Worm (Caenorhabditis elegans) whole organism, late embryonic: ENCODE results near the gene cdk-12.
"Not testable (repeated sequence)": the region's sequence is repeated elsewhere in the genome, so short reads cannot be mapped to it uniquely, and the experiment has no call there.

Experiments
- C08G9.2 ChIP-seq: sonication (generic microtip); optimal IDR thresholded peaks from 2 replicates; lab custom pipeline; 2016; ENCODE audit warnings: mild to moderate bottlenecking, missing genetic modification characterization, moderate library complexity, missing compliant biosample characterization
- C38D4.7 ChIP-seq: fragments of 200-800 bp; sonication (Bioruptor generic); optimal IDR thresholded peaks from 2 replicates; lab custom pipeline; 2018; ENCODE audit warnings: mild to moderate bottlenecking, missing genetic modification characterization, moderate library complexity, missing compliant biosample characterization
- F13H6.1 ChIP-seq: sonication (generic microtip); optimal IDR thresholded peaks from 2 replicates; lab custom pipeline; 2016; ENCODE audit warnings: missing genetic modification characterization, missing compliant biosample characterization
- K02D7.2 ChIP-seq: sonication (generic microtip); optimal IDR thresholded peaks from 2 replicates; lab custom pipeline; 2017; ENCODE audit warnings: mild to moderate bottlenecking, missing genetic modification characterization, missing compliant biosample characterization
- K09A11.1 ChIP-seq: sonication (generic microtip); optimal IDR thresholded peaks from 2 replicates; lab custom pipeline; 2017; ENCODE audit warnings: antibody characterized with exemption, mild to moderate bottlenecking, missing genetic modification characterization, missing compliant biosample characterization; ENCODE audit not compliant: insufficient read depth
- T23F11.4 ChIP-seq: fragments of 200-800 bp; sonication (Bioruptor generic); optimal IDR thresholded peaks from 2 replicates; lab custom pipeline; 2018; ENCODE audit warnings: mild to moderate bottlenecking, missing genetic modification characterization, missing compliant biosample characterization
- Y22D7AL.16 ChIP-seq: sonication (generic microtip); optimal IDR thresholded peaks from 2 replicates; lab custom pipeline; 2016; ENCODE audit warnings: missing genetic modification characterization, missing compliant biosample characterization
- ahr-1 ChIP-seq: sonication (generic microtip); optimal IDR thresholded peaks from 2 replicates; lab custom pipeline; 2016; ENCODE audit warnings: missing genetic modification characterization, missing compliant biosample characterization
- ceh-14 ChIP-seq: sonication (generic microtip); optimal IDR thresholded peaks from 2 replicates; lab custom pipeline; 2016; ENCODE audit warnings: missing genotype, missing genetic modification characterization, missing compliant biosample characterization
- ceh-18 ChIP-seq: sonication (generic microtip); optimal IDR thresholded peaks from 2 replicates; lab custom pipeline; 2016; ENCODE audit warnings: missing genetic modification characterization, missing compliant biosample characterization
- ceh-19 ChIP-seq: fragments of 200-800 bp; sonication (Bioruptor generic); optimal IDR thresholded peaks from 2 replicates; lab custom pipeline; 2018; ENCODE audit warnings: mild to moderate bottlenecking, missing genetic modification characterization, missing compliant biosample characterization
- ceh-2 ChIP-seq: sonication (generic microtip); optimal IDR thresholded peaks from 2 replicates; lab custom pipeline; 2016; ENCODE audit warnings: missing genotype, missing genetic modification characterization, missing compliant biosample characterization
- ceh-24 ChIP-seq: sonication (generic microtip); optimal IDR thresholded peaks from 2 replicates; lab custom pipeline; 2016; ENCODE audit warnings: mild to moderate bottlenecking, missing genetic modification characterization, missing compliant biosample characterization
- ceh-31 ChIP-seq: sonication (generic microtip); optimal IDR thresholded peaks from 2 replicates; lab custom pipeline; 2016; ENCODE audit warnings: missing genetic modification characterization, missing compliant biosample characterization
- ceh-34 ChIP-seq: sonication (generic microtip); optimal IDR thresholded peaks from 2 replicates; lab custom pipeline; 2016; ENCODE audit warnings: mild to moderate bottlenecking, missing genetic modification characterization, missing compliant biosample characterization
- ceh-45 ChIP-seq: fragments of 200-800 bp; sonication (Bioruptor generic); IDR thresholded peaks from 2 replicates; pipeline ENCODE4 v1.3.6; 2022; ENCODE audit warnings: missing genetic modification reagents, missing genetic modification characterization, missing compliant biosample characterization
- ceh-48 ChIP-seq: sonication (generic microtip); optimal IDR thresholded peaks from 2 replicates; lab custom pipeline; 2016; ENCODE audit warnings: missing genetic modification characterization, inconsistent platforms, missing compliant biosample characterization
- che-1 ChIP-seq: sonication (generic microtip); optimal IDR thresholded peaks from 2 replicates; lab custom pipeline; 2016; ENCODE audit warnings: mild to moderate bottlenecking, missing genetic modification characterization, missing compliant biosample characterization
- dmd-4 ChIP-seq: sonication (generic microtip); optimal IDR thresholded peaks from 2 replicates; lab custom pipeline; 2016; ENCODE audit warnings: borderline replicate concordance, missing genetic modification characterization, missing compliant biosample characterization
- elt-2 ChIP-seq: sonication (generic microtip); optimal IDR thresholded peaks from 2 replicates; lab custom pipeline; 2016; ENCODE audit warnings: missing genetic modification reagents, missing genetic modification characterization, missing compliant biosample characterization
- ets-4 ChIP-seq: sonication (generic microtip); optimal IDR thresholded peaks from 2 replicates; lab custom pipeline; 2016; ENCODE audit warnings: missing genetic modification characterization, missing compliant biosample characterization
- fax-1 ChIP-seq: sonication (generic microtip); optimal IDR thresholded peaks from 2 replicates; lab custom pipeline; 2016; ENCODE audit warnings: missing genotype, missing genetic modification characterization, missing compliant biosample characterization
- fkh-6 ChIP-seq: sonication (generic microtip); optimal IDR thresholded peaks from 2 replicates; lab custom pipeline; 2016; ENCODE audit warnings: missing genetic modification characterization, missing compliant biosample characterization
- gmeb-2 ChIP-seq: sonication (generic microtip); optimal IDR thresholded peaks from 2 replicates; lab custom pipeline; 2016; ENCODE audit warnings: missing genetic modification characterization, inconsistent platforms, missing compliant biosample characterization
- hlh-15 ChIP-seq: sonication (generic microtip); optimal IDR thresholded peaks from 2 replicates; lab custom pipeline; 2016; ENCODE audit warnings: missing genetic modification characterization, missing compliant biosample characterization
- hlh-6 ChIP-seq: sonication (generic microtip); optimal IDR thresholded peaks from 2 replicates; lab custom pipeline; 2016; ENCODE audit warnings: missing genotype, missing genetic modification characterization, missing compliant biosample characterization
- hlh-8 ChIP-seq: sonication (generic microtip); optimal IDR thresholded peaks from 2 replicates; lab custom pipeline; 2016; ENCODE audit warnings: missing genotype, missing genetic modification characterization, missing compliant biosample characterization
- lin-11 ChIP-seq: fragments of 200-800 bp; sonication (Bioruptor generic); optimal IDR thresholded peaks from 2 replicates; lab custom pipeline; 2018; ENCODE audit warnings: mild to moderate bottlenecking, missing genetic modification characterization, missing compliant biosample characterization
- madf-2 ChIP-seq: sonication (generic microtip); optimal IDR thresholded peaks from 2 replicates; lab custom pipeline; 2017; ENCODE audit warnings: missing genetic modification characterization, missing compliant biosample characterization
- nfya-1 ChIP-seq: sonication (generic microtip); optimal IDR thresholded peaks from 2 replicates; lab custom pipeline; 2017; ENCODE audit warnings: missing genetic modification characterization, mild to moderate bottlenecking, missing compliant biosample characterization, antibody characterized with exemption, moderate library complexity
- nhr-232 ChIP-seq: sonication (generic microtip); optimal IDR thresholded peaks from 2 replicates; lab custom pipeline; 2016; ENCODE audit warnings: missing genetic modification characterization, missing compliant biosample characterization
- pat-9 ChIP-seq: fragments of 200-800 bp; sonication (Bioruptor generic); optimal IDR thresholded peaks from 2 replicates; lab custom pipeline; 2018; ENCODE audit warnings: mild to moderate bottlenecking, missing genetic modification characterization, moderate library complexity, missing compliant biosample characterization
- pha-2 ChIP-seq: sonication (generic microtip); optimal IDR thresholded peaks from 2 replicates; lab custom pipeline; 2017; ENCODE audit warnings: mild to moderate bottlenecking, missing genetic modification characterization, missing compliant biosample characterization
- ref-2 ChIP-seq: sonication (generic microtip); optimal IDR thresholded peaks from 2 replicates; lab custom pipeline; 2016; ENCODE audit warnings: missing genetic modification characterization, missing compliant biosample characterization
- rnt-1 ChIP-seq: sonication (generic microtip); optimal IDR thresholded peaks from 2 replicates; lab custom pipeline; 2016; ENCODE audit warnings: missing genetic modification characterization, missing compliant biosample characterization
- sdc-2 ChIP-seq: sonication (generic microtip); optimal IDR thresholded peaks from 2 replicates; lab custom pipeline; 2016; ENCODE audit warnings: missing genotype, missing genetic modification characterization, missing compliant biosample characterization
- sox-2 ChIP-seq: fragments of 200-800 bp; sonication (Bioruptor generic); IDR thresholded peaks from 2 replicates; pipeline ENCODE4 v1.3.6; 2022; ENCODE audit warnings: missing genetic modification reagents, missing genetic modification characterization, missing compliant biosample characterization
- sox-4 ChIP-seq: sonication (generic microtip); optimal IDR thresholded peaks from 2 replicates; lab custom pipeline; 2017; ENCODE audit warnings: mild to moderate bottlenecking, missing genetic modification characterization, inconsistent platforms, missing compliant biosample characterization
- syd-9 ChIP-seq: sonication (generic microtip); optimal IDR thresholded peaks from 2 replicates; lab custom pipeline; 2016; ENCODE audit warnings: mild to moderate bottlenecking, missing genetic modification characterization, moderate library complexity, missing compliant biosample characterization
- tbx-2 ChIP-seq: sonication (generic microtip); optimal IDR thresholded peaks from 2 replicates; lab custom pipeline; 2016; ENCODE audit warnings: missing genetic modification characterization, missing compliant biosample characterization
- ttx-3 ChIP-seq: sonication (generic microtip); optimal IDR thresholded peaks from 2 replicates; lab custom pipeline; 2016; ENCODE audit warnings: missing genetic modification reagents, missing genetic modification characterization, missing compliant biosample characterization
- unc-3 ChIP-seq, 2 experiments: fragments of 200-800 bp in 1 of 2; sonication (Bioruptor generic) in 1 of 2; sonication (generic microtip) in 1 of 2; conservative IDR thresholded peaks in 1 of 2; optimal IDR thresholded peaks in 1 of 2; 2 replicates each; pipeline versions ENCODE4 v1.3.6 to Lab custom; 2016 to 2022; ENCODE audit warnings: missing compliant biosample characterization in 2 of 2, missing genetic modification characterization in 2 of 2, missing genetic modification reagents in 1 of 2
- zip-5 ChIP-seq: sonication (generic microtip); optimal IDR thresholded peaks from 2 replicates; lab custom pipeline; 2016; ENCODE audit warnings: missing genetic modification characterization, missing compliant biosample characterization

cdk-12 gene

ce11 chrIII:4374854-4375253 is 42.1 kb downstream of the cdk-12 start, which contains the start of gene pals-26:
TSS of gene pals-26 (plus strand) at chrIII:4375154.
- no peak for TF ChIP-seq C38D4.7 (GFP tag; lab: Kevin White, UChicago)

ce11 chrIII:4378600-4379293 is 46.0 kb downstream of the cdk-12 start:
- TF ChIP-seq syd-9 (tag; lab: Kevin White, UChicago): peak; percentile 62
- TF ChIP-seq fax-1: peak; percentile 48
- peak; percentile 43 for TF ChIP-seq ahr-1 (tag; lab: Kevin White, UChicago)
- peak; percentile 55 for TF ChIP-seq K02D7.2 (tag; lab: Kevin White, UChicago)
- TF ChIP-seq T23F11.4 (GFP tag; lab: Kevin White, UChicago): peak; percentile 67
- TF ChIP-seq sox-4 (tag; lab: Kevin White, UChicago): peak; percentile 54
- peak; percentile 69 for TF ChIP-seq madf-2 (tag; lab: Kevin White, UChicago)
- peak; percentile 37 for TF ChIP-seq ceh-19 (GFP tag; lab: Kevin White, UChicago)
- TF ChIP-seq rnt-1 (tag; lab: Kevin White, UChicago): peak; percentile 15
- TF ChIP-seq ceh-2 (tag; lab: Kevin White, UChicago): peak; percentile 7
- TF ChIP-seq hlh-6 (tag; lab: Kevin White, UChicago): peak; percentile 4
- peak; percentile 55 for TF ChIP-seq nhr-232
- peak; percentile 69 for TF ChIP-seq sox-2 (GFP tag; lab: Robert Waterston, UW)
- peak; percentile 47 for TF ChIP-seq ref-2 (tag; lab: Kevin White, UChicago)
- TF ChIP-seq elt-2 (tag; lab: Kevin White, UChicago): peak; percentile 41
- peak; percentile 63 for TF ChIP-seq fkh-6
- TF ChIP-seq ceh-24 (tag; lab: Kevin White, UChicago): peak; percentile 39
- peak; percentile 55; the same call in 1 of the 2 replicates for TF ChIP-seq unc-3 (GFP tag; conservative IDR thresholded peaks at IDR 0.05; lab: Robert Waterston, UW)
- TF ChIP-seq unc-3 (tag; optimal IDR thresholded peaks at IDR 0.05; lab: Kevin White, UChicago): not testable (repeated sequence)
- peak; percentile 77 for TF ChIP-seq pha-2 (tag; lab: Kevin White, UChicago)
- TF ChIP-seq tbx-2 (tag; lab: Kevin White, UChicago): peak; percentile 51
- peak; percentile 12 for TF ChIP-seq dmd-4 (tag; lab: Kevin White, UChicago)
- peak; percentile 70 for TF ChIP-seq ceh-31
- TF ChIP-seq hlh-15 (tag; lab: Kevin White, UChicago): peak; percentile 18
- TF ChIP-seq gmeb-2 (tag; lab: Kevin White, UChicago): peak; percentile 60
- peak; percentile 6 for TF ChIP-seq ets-4
- TF ChIP-seq C08G9.2 (tag; lab: Kevin White, UChicago): peak; percentile 43
- peak; percentile 39 for TF ChIP-seq pat-9 (tag; lab: Kevin White, UChicago)
- TF ChIP-seq ttx-3 (tag; lab: Kevin White, UChicago): peak; percentile 31
- peak; percentile 39 for TF ChIP-seq ceh-14 (tag; lab: Kevin White, UChicago)
- peak; percentile 69; the same call in 1 of the 2 replicates for TF ChIP-seq ceh-45 (GFP tag; lab: Robert Waterston, UW)
- TF ChIP-seq sdc-2 (tag; lab: Kevin White, UChicago): peak; percentile 40
- TF ChIP-seq F13H6.1 (tag; lab: Kevin White, UChicago): peak; percentile 34
- peak; percentile 32 for TF ChIP-seq lin-11
- TF ChIP-seq ceh-48 (tag; lab: Kevin White, UChicago): peak; percentile 28
- peak; percentile 68 for TF ChIP-seq C38D4.7 (GFP tag; lab: Kevin White, UChicago)
- peak; percentile 56 for TF ChIP-seq ceh-34
- TF ChIP-seq Y22D7AL.16 (tag; lab: Kevin White, UChicago): peak; percentile 52
- peak; percentile 87 for TF ChIP-seq ceh-18 (tag; lab: Kevin White, UChicago)
- peak; percentile 10 for TF ChIP-seq hlh-8
- peak; percentile 54 for TF ChIP-seq che-1
- peak; percentile 28 for TF ChIP-seq K09A11.1 (tag; lab: Kevin White, UChicago)
- peak; percentile 10 for TF ChIP-seq zip-5 (tag; lab: Kevin White, UChicago)
- TF ChIP-seq nfya-1 (tag; lab: Kevin White, UChicago): peak; percentile 44
